Worm (Caenorhabditis elegans): ENCODE measurements around the gene Y75B8A.23.

Gene Y75B8A.23

DNA sequence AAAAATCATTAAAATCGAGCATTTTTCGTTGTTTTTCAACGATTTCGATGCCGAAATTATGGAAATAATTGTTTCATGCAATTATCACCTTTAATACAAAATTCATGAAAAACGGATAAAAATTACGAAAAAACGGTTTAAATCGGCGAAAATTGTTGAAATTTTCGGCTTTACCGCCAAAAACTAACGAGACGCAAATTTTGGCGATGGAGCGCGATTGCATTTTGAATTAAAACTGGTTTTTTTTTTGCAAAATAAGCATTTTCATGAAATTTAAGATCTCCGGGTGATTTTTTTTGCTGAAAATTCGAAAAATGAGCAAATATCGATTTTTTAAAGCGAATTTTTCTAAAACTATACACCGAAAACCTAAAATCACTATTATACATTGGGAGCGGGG is 718 bp downstream of the Y75B8A.23 start:
- TF ChIP-seq pha-4 (GFP tag; IDR thresholded peaks at IDR 0.05), result peak; percentile 12; the same call in 1 of the 2 replicates
- TF ChIP-seq pha-4 (tag; optimal IDR thresholded peaks at IDR 0.05), result no peak
- no peak for TF ChIP-seq gei-8 (GFP tag; optimal IDR thresholded peaks at IDR 0.05)

DNA sequence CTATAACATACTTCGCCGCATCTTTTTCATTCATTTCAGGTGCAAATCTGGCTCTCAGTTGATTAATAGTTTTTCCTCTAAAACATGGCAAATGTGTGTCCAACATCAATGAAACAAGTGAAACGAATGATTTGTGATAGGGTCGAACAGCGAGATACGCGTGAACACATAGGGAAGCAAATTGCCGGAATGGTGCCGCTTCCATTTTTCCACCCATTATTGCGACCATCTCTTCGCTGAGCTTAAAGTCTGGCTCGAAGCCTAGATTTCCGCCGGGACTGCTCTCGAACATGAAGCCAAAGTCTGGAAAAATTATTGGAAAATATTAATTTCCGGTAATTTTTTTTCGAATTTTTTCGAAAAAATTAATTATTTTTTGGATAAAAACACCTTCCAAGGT is 2.9 kb downstream of the Y75B8A.23 start:
- TF ChIP-seq ztf-7 (tag; optimal IDR thresholded peaks at IDR 0.05), result no peak
- peak; percentile 91 for TF ChIP-seq aha-1 (tag)

DNA sequence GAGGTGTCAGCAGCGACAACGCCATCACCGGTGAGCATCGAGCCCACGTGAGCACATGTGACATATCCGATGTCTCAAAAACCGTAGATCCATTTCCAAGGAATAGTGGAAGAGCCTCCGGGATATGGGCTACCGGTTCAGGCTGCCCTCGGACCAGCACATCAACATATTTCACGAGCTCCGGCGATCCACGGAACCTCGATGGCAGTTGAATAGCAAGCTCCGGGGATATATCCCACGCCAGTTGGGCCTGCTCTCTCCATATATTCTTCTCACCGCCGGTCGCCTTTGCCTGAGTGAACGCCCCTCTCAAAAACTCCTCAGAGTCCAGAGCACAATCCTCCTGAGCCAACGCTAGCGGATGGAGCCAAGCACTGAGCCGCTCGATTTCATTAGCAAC is 9.3 kb downstream of the Y75B8A.23 start:
- TF ChIP-seq F26F4.8 (GFP tag; conservative IDR thresholded peaks at IDR 0.05) (0 out of 2 replicates have a peak, but pooled peaks have one; percentile 5), set-16 (GFP tag; IDR thresholded peaks at IDR 0.05) (peak; percentile 56), hif-1 (tag; optimal IDR thresholded peaks at IDR 0.05) (no peak)

DNA sequence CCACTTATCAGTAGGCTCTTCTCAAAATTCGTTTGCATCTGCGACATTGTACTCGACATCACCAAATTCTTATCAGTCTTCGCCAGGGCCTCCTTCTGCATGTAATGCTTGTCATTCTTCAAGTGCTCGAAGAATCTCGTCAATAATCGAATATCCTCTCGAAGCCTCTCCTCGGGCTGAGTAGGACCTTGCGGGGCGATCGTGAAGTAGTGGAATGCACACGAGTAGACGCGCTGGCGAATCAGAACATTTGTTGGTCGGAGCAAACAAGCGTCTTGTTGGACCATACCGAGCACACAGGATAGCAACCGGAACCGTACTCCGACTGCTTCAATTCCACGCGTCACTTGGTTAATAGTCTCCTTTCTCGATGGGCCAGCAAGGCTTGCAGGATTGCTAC is 10.0 kb downstream of the Y75B8A.23 start:
- TF ChIP-seq spr-1 (tag; optimal IDR thresholded peaks at IDR 0.05), result no peak
- TF ChIP-seq fkh-10 (GFP tag; optimal IDR thresholded peaks at IDR 0.05), result no peak
- TF ChIP-seq ceh-20 (GFP tag; IDR thresholded peaks at IDR 0.05), result no peak
- no peak for TF ChIP-seq hmg-1.1 (GFP tag; IDR thresholded peaks at IDR 0.05)
- peak; percentile 1 for TF ChIP-seq aha-1 (tag)
- TF ChIP-seq unc-62 (GFP tag; optimal IDR thresholded peaks at IDR 0.05 in 1 of 2), result peak in 1 of 2 experiments; percentile 93
- TF ChIP-seq unc-62 (tag; optimal IDR thresholded peaks at IDR 0.05), result no peak
- TF ChIP-seq nhr-102 (tag; optimal IDR thresholded peaks at IDR 0.05), result no peak
- TF ChIP-seq daf-8 (GFP tag; IDR thresholded peaks at IDR 0.05), result no peak
- no peak for TF ChIP-seq zip-11 (GFP tag; IDR thresholded peaks at IDR 0.05)
- TF ChIP-seq zip-2 (tag; optimal IDR thresholded peaks at IDR 0.05), result no peak

DNA sequence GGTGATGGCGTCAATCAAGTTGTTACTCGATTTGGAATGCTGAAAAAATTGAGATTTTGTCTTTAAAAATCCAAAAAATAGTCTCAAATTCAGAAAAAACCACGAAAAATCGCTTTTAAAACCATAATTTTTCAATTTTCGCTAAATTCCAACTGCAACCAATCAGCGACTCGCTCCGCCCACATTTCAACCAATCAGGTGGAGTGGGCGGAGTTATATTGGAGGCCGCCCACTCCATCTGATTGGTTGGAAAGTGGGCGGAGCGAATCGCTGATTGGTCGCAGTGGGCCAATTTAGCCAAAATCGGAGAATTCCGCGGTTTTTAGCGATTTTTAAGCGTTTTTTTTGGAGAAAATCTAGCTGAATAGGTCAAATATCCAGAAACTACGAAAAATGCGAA is 19.3 kb downstream of the Y75B8A.23 start:
- no peak for TF ChIP-seq T26A8.4 (GFP tag; IDR thresholded peaks at IDR 0.05)
- TF ChIP-seq Y5F2A.4 (GFP tag; optimal IDR thresholded peaks at IDR 0.05), result no peak
- no peak for TF ChIP-seq nhr-76 (tag; optimal IDR thresholded peaks at IDR 0.05)
- no peak for TF ChIP-seq Y105C5A.15 (GFP tag; IDR thresholded peaks at IDR 0.05)
- TF ChIP-seq unc-39 (tag; optimal IDR thresholded peaks at IDR 0.05), result no peak
- TF ChIP-seq gei-8 (GFP tag; optimal IDR thresholded peaks at IDR 0.05), result no peak
- TF ChIP-seq lin-15B (tag; optimal IDR thresholded peaks at IDR 0.05), result no peak
- no peak for TF ChIP-seq nhr-77 (tag; optimal IDR thresholded peaks at IDR 0.05)
- no peak for TF ChIP-seq set-16 (GFP tag; IDR thresholded peaks at IDR 0.05)
- TF ChIP-seq dmd-6 (GFP tag; IDR thresholded peaks at IDR 0.05), result no peak
- no peak for TF ChIP-seq nhr-25 (tag; optimal IDR thresholded peaks at IDR 0.05; ENCODE audit: borderline replicate concordance, insufficient read depth)

DNA sequence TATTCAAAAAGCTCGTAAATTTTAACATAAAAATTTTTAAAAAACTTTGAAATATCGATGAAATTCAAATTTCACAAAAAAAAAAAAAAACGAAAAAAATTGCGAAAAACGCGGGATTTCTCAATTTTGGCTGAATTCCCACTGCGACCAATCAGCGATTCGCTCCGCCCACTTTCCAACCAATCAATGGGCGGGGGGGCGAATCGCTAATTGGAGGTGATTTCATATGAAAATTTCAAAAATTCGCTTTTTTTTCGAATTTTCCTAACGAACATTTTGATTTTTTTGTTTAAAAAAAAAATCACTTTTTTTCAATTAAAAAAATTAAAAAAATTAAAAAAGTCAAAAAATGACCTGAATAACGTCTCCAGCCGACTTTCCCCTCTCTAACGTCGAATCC is 19.9 kb downstream of the Y75B8A.23 start:
- no peak for TF ChIP-seq nhr-41 (GFP tag; IDR thresholded peaks at IDR 0.05)
- TF ChIP-seq zag-1 (tag; optimal IDR thresholded peaks at IDR 0.05), result no peak
- TF ChIP-seq spr-3 (GFP tag; optimal IDR thresholded peaks at IDR 0.05), result no peak
- TF ChIP-seq ZK337.2 (GFP tag; IDR thresholded peaks at IDR 0.05), result no peak
- no peak for TF ChIP-seq T20F7.1 (GFP tag; optimal IDR thresholded peaks at IDR 0.05)
- TF ChIP-seq saeg-2 (GFP tag; IDR thresholded peaks at IDR 0.05), result no peak
- TF ChIP-seq cey-2 (tag; optimal IDR thresholded peaks at IDR 0.05; ENCODE audit: borderline replicate concordance, insufficient read depth), result no peak
- TF ChIP-seq lin-13 (GFP tag; optimal IDR thresholded peaks at IDR 0.05), result no peak
- TF ChIP-seq arid-1 (GFP tag; conservative IDR thresholded peaks at IDR 0.05), result no peak
- TF ChIP-seq lin-29 (GFP tag; IDR thresholded peaks at IDR 0.05), result no peak
- TF ChIP-seq lin-39 (tag; optimal IDR thresholded peaks at IDR 0.05), result no peak
- TF ChIP-seq F44E2.7 (GFP tag; IDR thresholded peaks at IDR 0.05), result no peak
- no peak for TF ChIP-seq nhr-77 (tag; optimal IDR thresholded peaks at IDR 0.05)
- no peak for TF ChIP-seq nhr-28 (tag; optimal IDR thresholded peaks at IDR 0.05)
- no peak for TF ChIP-seq nhr-48 (tag; optimal IDR thresholded peaks at IDR 0.05)
- TF ChIP-seq daf-8 (GFP tag; IDR thresholded peaks at IDR 0.05), result no peak
- TF ChIP-seq mep-1 (tag; optimal IDR thresholded peaks at IDR 0.05), result no peak
- TF ChIP-seq Y75B8A.6 (GFP tag; IDR thresholded peaks at IDR 0.05), result no peak
- TF ChIP-seq ceh-62 (tag; optimal IDR thresholded peaks at IDR 0.05), result no peak

All from whole organism, L4 larva.